Fruit fly (Drosophila melanogaster) whole organism, embryonic: ENCODE results near the gene Gr63a.

Experiments
- Adf1 ChIP-seq: fragments of 200-800 bp; sonication (Bioruptor generic); IDR thresholded peaks from 2 replicates; pipeline ENCODE4 v1.3.6; 2022; ENCODE audit warnings: missing biosample characterization, missing genetic modification characterization
- BtbVII ChIP-seq: fragments of 200-800 bp; sonication (Bioruptor generic); optimal IDR thresholded peaks from 3 replicates; lab custom pipeline; 2017; ENCODE audit warnings: missing biosample characterization, mild to moderate bottlenecking, missing genetic modification characterization
- CG10321 ChIP-seq: fragments of 200-800 bp; sonication (Bioruptor generic); IDR thresholded peaks from 2 replicates; pipeline ENCODE4 v1.3.6; 2022; ENCODE audit warnings: missing biosample characterization, missing genetic modification characterization
- CG10565 ChIP-seq: fragments of 200-800 bp; sonication (Bioruptor generic); optimal IDR thresholded peaks from 3 replicates; lab custom pipeline; 2016; ENCODE audit warnings: missing biosample characterization, mild to moderate bottlenecking, missing genetic modification characterization
- CG10654 ChIP-seq: fragments of 200-800 bp; sonication (Bioruptor generic); optimal IDR thresholded peaks from 2 replicates; lab custom pipeline; 2016; ENCODE audit warnings: missing biosample characterization, missing genetic modification characterization
- CG11723 ChIP-seq: fragments of 200-800 bp; sonication (Bioruptor generic); optimal IDR thresholded peaks from 2 replicates; lab custom pipeline; 2017; ENCODE audit warnings: missing biosample characterization, mild to moderate bottlenecking, missing genetic modification characterization
- CG12391 ChIP-seq: fragments of 200-800 bp; sonication (Bioruptor generic); optimal IDR thresholded peaks from 3 replicates; lab custom pipeline; 2018; ENCODE audit warnings: missing biosample characterization, mild to moderate bottlenecking, missing genetic modification characterization, moderate library complexity
- CG12659 ChIP-seq: fragments of 200-800 bp; sonication (Bioruptor generic); optimal IDR thresholded peaks from 3 replicates; lab custom pipeline; 2017; ENCODE audit warnings: mild to moderate bottlenecking, missing biosample characterization, missing genetic modification reagents, missing genetic modification characterization
- CG15269 ChIP-seq: fragments of 200-800 bp; sonication (Bioruptor generic); optimal IDR thresholded peaks from 2 replicates; lab custom pipeline; 2018; ENCODE audit warnings: missing biosample characterization, mild to moderate bottlenecking, missing genetic modification characterization, moderate library complexity
- CG1832 ChIP-seq: fragments of 200-800 bp; sonication (Bioruptor generic); optimal IDR thresholded peaks from 2 replicates; lab custom pipeline; 2017; ENCODE audit warnings: missing biosample characterization, mild to moderate bottlenecking, missing genetic modification characterization, inconsistent platforms
- CG18599 ChIP-seq: fragments of 200-800 bp; sonication (Bioruptor generic); optimal IDR thresholded peaks from 3 replicates; lab custom pipeline; 2017; ENCODE audit warnings: missing biosample characterization, missing genetic modification characterization, mild to moderate bottlenecking, moderate library complexity, missing genetic modification reagents
- CG2678 ChIP-seq: fragments of 200-800 bp; sonication (Bioruptor generic); optimal IDR thresholded peaks from 3 replicates; lab custom pipeline; 2019; ENCODE audit warnings: missing biosample characterization, mild to moderate bottlenecking, missing genetic modification characterization, moderate library complexity
- CG2889 ChIP-seq: fragments of 200-800 bp; sonication (Bioruptor generic); IDR thresholded peaks from 3 replicates; pipeline ENCODE4 v1.3.6; 2022; ENCODE audit warnings: missing biosample characterization, missing genetic modification characterization
- CG31441 ChIP-seq: fragments of 200-800 bp; sonication (Bioruptor generic); IDR thresholded peaks from 2 replicates; pipeline ENCODE4 v1.3.6; 2022; ENCODE audit warnings: missing biosample characterization, missing genetic modification characterization
- CG7839 ChIP-seq: fragments of 200-800 bp; sonication (Bioruptor generic); optimal IDR thresholded peaks from 3 replicates; lab custom pipeline; 2018; ENCODE audit warnings: missing biosample characterization, mild to moderate bottlenecking, missing genetic modification characterization, moderate library complexity
- CG9437 ChIP-seq: fragments of 200-800 bp; sonication (Bioruptor generic); optimal IDR thresholded peaks from 2 replicates; lab custom pipeline; 2018; ENCODE audit warnings: missing biosample characterization, mild to moderate bottlenecking, missing genetic modification characterization
- CG9727 ChIP-seq: fragments of 200-800 bp; sonication (Bioruptor generic); optimal IDR thresholded peaks from 3 replicates; lab custom pipeline; 2017; ENCODE audit warnings: missing biosample characterization, mild to moderate bottlenecking, missing genetic modification characterization
- CG9797 ChIP-seq: fragments of 200-800 bp; sonication (Bioruptor generic); optimal IDR thresholded peaks from 3 replicates; lab custom pipeline; 2018; ENCODE audit warnings: missing biosample characterization, mild to moderate bottlenecking, missing genetic modification characterization
- CG9876 ChIP-seq: fragments of 200-800 bp; sonication (Bioruptor generic); optimal IDR thresholded peaks from 2 replicates; lab custom pipeline; 2016; ENCODE audit warnings: missing biosample characterization, missing genetic modification characterization
- Camta ChIP-seq: fragments of 200-800 bp; sonication (Bioruptor generic); optimal IDR thresholded peaks from 2 replicates; lab custom pipeline; 2016; ENCODE audit warnings: missing biosample characterization, missing genetic modification characterization
- D ChIP-seq, 2 experiments: fragments of 200-800 bp in 1 of 2; fragments of >200 bp in 1 of 2; sonication (Bioruptor generic) in 1 of 2; optimal IDR thresholded peaks; 2 replicates in 1 of 2; 3 replicates in 1 of 2; lab custom pipeline; 2017; ENCODE audit warnings: mild to moderate bottlenecking in 1 of 2, missing biosample characterization in 1 of 2, missing genetic modification characterization in 1 of 2, missing genetic modification reagents in 1 of 2
- Doc2 ChIP-seq: fragments of 200-800 bp; sonication (Bioruptor generic); IDR thresholded peaks from 2 replicates; pipeline ENCODE4 v1.3.6; 2022; ENCODE audit warnings: missing biosample characterization, missing genetic modification characterization
- E2f1 ChIP-seq: fragments of 200-800 bp; sonication (Bioruptor generic); IDR thresholded peaks from 2 replicates; pipeline ENCODE4 v1.3.6; 2022; ENCODE audit warnings: missing biosample characterization, missing genetic modification characterization
- Fer1 ChIP-seq: fragments of 200-800 bp; sonication (Bioruptor generic); optimal IDR thresholded peaks from 2 replicates; lab custom pipeline; 2017; ENCODE audit warnings: missing biosample characterization, mild to moderate bottlenecking, missing genetic modification characterization
- HLH3B ChIP-seq: fragments of 200-800 bp; sonication (Bioruptor generic); IDR thresholded peaks from 2 replicates; pipeline ENCODE4 v1.3.6; 2022; ENCODE audit warnings: missing biosample characterization, missing genetic modification characterization
- Jarid2 ChIP-seq: fragments of 200-800 bp; sonication (Bioruptor generic); optimal IDR thresholded peaks from 3 replicates; lab custom pipeline; 2017; ENCODE audit warnings: mild to moderate bottlenecking, missing biosample characterization, missing genetic modification reagents, missing genetic modification characterization
- NfI ChIP-seq: fragments of 200-800 bp; sonication (Bioruptor generic); optimal IDR thresholded peaks from 3 replicates; lab custom pipeline; 2018; ENCODE audit warnings: missing biosample characterization, mild to moderate bottlenecking, missing genetic modification characterization, moderate library complexity
- Oaz ChIP-seq: fragments of 200-800 bp; sonication (Bioruptor generic); IDR thresholded peaks from 2 replicates; pipeline ENCODE4 v1.3.6; 2022; ENCODE audit warnings: missing biosample characterization, missing genetic modification characterization
- Opbp ChIP-seq: fragments of 200-800 bp; sonication (Bioruptor generic); IDR thresholded peaks from 3 replicates; pipeline ENCODE4 v1.3.6; 2022; ENCODE audit warnings: missing biosample characterization, missing genetic modification characterization; ENCODE audit not compliant: partially characterized antibody
- Spps ChIP-seq: fragments of 200-800 bp; sonication (Bioruptor generic); optimal IDR thresholded peaks from 2 replicates; lab custom pipeline; 2018; ENCODE audit warnings: missing biosample characterization, mild to moderate bottlenecking, missing genetic modification characterization
- ab ChIP-seq: fragments of 200-800 bp; sonication (Bioruptor generic); optimal IDR thresholded peaks from 2 replicates; lab custom pipeline; 2016; ENCODE audit warnings: missing biosample characterization, missing genetic modification characterization
- bcd ChIP-seq: fragments of 200-800 bp; sonication (Bioruptor generic); optimal IDR thresholded peaks from 2 replicates; lab custom pipeline; 2017; ENCODE audit warnings: missing biosample characterization, mild to moderate bottlenecking, missing genetic modification characterization
- dysf ChIP-seq: fragments of 200-800 bp; sonication (Bioruptor generic); IDR thresholded peaks from 3 replicates; pipeline ENCODE4 v1.3.6; 2022; ENCODE audit warnings: missing biosample characterization, missing genetic modification characterization
- gfzf ChIP-seq: fragments of 200-800 bp; sonication (Bioruptor generic); optimal IDR thresholded peaks from 2 replicates; lab custom pipeline; 2016; ENCODE audit warnings: missing biosample characterization, mild to moderate bottlenecking, missing genetic modification characterization, moderate library complexity
- grau ChIP-seq: fragments of 200-800 bp; optimal IDR thresholded peaks from 3 replicates; lab custom pipeline; 2019; ENCODE audit warnings: missing biosample characterization, mild to moderate bottlenecking, missing genetic modification characterization, moderate library complexity
- jumu ChIP-seq: fragments of 200-800 bp; sonication (Bioruptor generic); optimal IDR thresholded peaks from 3 replicates; lab custom pipeline; 2016; ENCODE audit warnings: missing biosample characterization, missing genetic modification characterization
- lbe ChIP-seq: fragments of 200-800 bp; sonication (Bioruptor generic); optimal IDR thresholded peaks from 2 replicates; lab custom pipeline; 2016; ENCODE audit warnings: missing biosample characterization, mild to moderate bottlenecking, missing genetic modification characterization
- nom ChIP-seq: fragments of 200-800 bp; sonication (Bioruptor generic); optimal IDR thresholded peaks from 2 replicates; lab custom pipeline; 2017; ENCODE audit warnings: missing biosample characterization, missing genetic modification characterization, mild to moderate bottlenecking, moderate library complexity, missing genetic modification reagents
- otp ChIP-seq: fragments of 200-800 bp; sonication (Bioruptor generic); IDR thresholded peaks from 3 replicates; pipeline ENCODE4, ENCODE4 v1.3.6; 2022; ENCODE audit warnings: missing biosample characterization, missing genetic modification characterization
- sd ChIP-seq: fragments of 200-800 bp; sonication (Bioruptor generic); optimal IDR thresholded peaks from 3 replicates; lab custom pipeline; 2018; ENCODE audit warnings: missing biosample characterization, mild to moderate bottlenecking, missing genetic modification characterization, moderate library complexity
- sim ChIP-seq: fragments of 200-800 bp; sonication (Bioruptor generic); IDR thresholded peaks from 2 replicates; pipeline ENCODE4 v1.3.6; 2022; ENCODE audit warnings: missing biosample characterization, missing genetic modification characterization
- sr ChIP-seq: fragments of 200-800 bp; sonication (Bioruptor generic); IDR thresholded peaks from 3 replicates; pipeline ENCODE4 v1.3.6; 2022; ENCODE audit warnings: missing biosample characterization, missing genetic modification characterization
- stc ChIP-seq: fragments of 200-800 bp; sonication (Bioruptor generic); IDR thresholded peaks from 2 replicates; pipeline ENCODE4 v1.3.6; 2022; ENCODE audit warnings: missing biosample characterization, missing genetic modification characterization
- tin ChIP-seq: fragments of 200-800 bp; sonication (Bioruptor generic); optimal IDR thresholded peaks from 3 replicates; lab custom pipeline; 2016; ENCODE audit warnings: missing biosample characterization, missing genetic modification characterization
- trem ChIP-seq: fragments of 200-800 bp; optimal IDR thresholded peaks from 3 replicates; lab custom pipeline; 2019; ENCODE audit warnings: missing biosample characterization, mild to moderate bottlenecking, missing genetic modification characterization, moderate library complexity
- ttk ChIP-seq: fragments of 200-800 bp; sonication (Bioruptor generic); IDR thresholded peaks from 2 replicates; pipeline ENCODE4 v2.1.2; 2022; ENCODE audit warnings: missing biosample characterization, missing genetic modification characterization
- tx ChIP-seq: fragments of 200-800 bp; sonication (Bioruptor generic); optimal IDR thresholded peaks from 2 replicates; lab custom pipeline; 2016; ENCODE audit warnings: missing biosample characterization, missing genetic modification characterization
- vfl ChIP-seq: fragments of 200-800 bp; sonication (Bioruptor generic); optimal IDR thresholded peaks from 2 replicates; lab custom pipeline; 2016; ENCODE audit warnings: missing biosample characterization, missing genetic modification characterization
- vvl ChIP-seq: fragments of 200-800 bp; sonication (Bioruptor generic); IDR thresholded peaks from 2 replicates; pipeline ENCODE4 v1.3.6; 2022; ENCODE audit warnings: missing biosample characterization, missing genetic modification characterization

Gr63a gene

DNA sequence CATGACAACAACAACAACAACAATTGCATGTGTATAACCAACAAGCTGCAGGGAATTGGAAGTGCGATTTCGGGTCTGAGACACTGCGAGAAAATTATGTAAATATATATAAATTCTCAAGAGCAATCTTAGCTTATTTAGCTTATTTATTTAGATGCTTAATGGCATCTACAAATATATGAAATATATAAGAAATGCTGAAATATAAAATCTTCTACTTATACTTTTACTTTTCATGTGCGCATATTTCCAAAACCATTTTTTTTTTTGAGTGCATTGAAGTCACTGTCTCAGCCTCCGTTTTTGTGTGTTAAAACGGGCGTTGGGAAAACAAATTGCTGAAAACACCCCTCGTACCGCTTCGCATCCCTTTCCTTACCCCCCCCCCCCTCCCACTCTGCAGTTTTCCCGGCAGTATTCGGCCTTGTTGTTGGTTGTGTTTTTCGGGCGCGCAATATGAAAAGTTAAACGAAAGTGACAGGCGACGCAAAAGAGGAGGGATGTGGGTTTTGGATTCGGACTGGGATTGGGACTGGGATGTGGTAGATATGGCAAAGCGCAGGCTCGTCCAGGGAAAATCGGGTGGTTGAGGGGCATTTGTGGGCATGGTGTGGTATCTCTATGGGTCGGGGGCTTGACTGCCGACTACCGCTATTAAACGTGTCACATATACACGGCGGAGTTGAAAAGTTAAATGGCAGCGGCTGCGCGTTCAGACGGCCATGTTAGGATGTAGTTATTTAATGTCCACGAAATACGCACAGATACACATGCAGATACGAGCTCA lies 41.0 kb downstream of the Gr63a start (continued):
- peak; percentile 53 for TF ChIP-seq CG2678
- TF ChIP-seq NfI (GFP tag; lab: Kevin White, UChicago) = no peak
- TF ChIP-seq jumu (GFP tag; lab: Kevin White, UChicago) = no peak
- peak; percentile 50; the same call in 1 of the 2 replicates for TF ChIP-seq stc
- TF ChIP-seq trem = peak; percentile 25
- peak; percentile 60 for TF ChIP-seq Spps
- no peak for TF ChIP-seq CG2889 (GFP tag; lab: Robert Waterston, UW)
- TF ChIP-seq tin = peak; percentile 33
- peak; percentile 73 for TF ChIP-seq vvl (GFP tag; lab: Robert Waterston, UW)
- no peak for TF ChIP-seq CG1832 (GFP tag; lab: Kevin White, UChicago)
- peak; percentile 49 for TF ChIP-seq CG7839
- TF ChIP-seq CG9797 (GFP tag; lab: Kevin White, UChicago) = no peak
- TF ChIP-seq BtbVII (GFP tag; lab: Kevin White, UChicago) = no peak
- 0 out of 3 replicates have a peak, but pooled peaks have one; percentile 25 for TF ChIP-seq otp (GFP tag; lab: Robert Waterston, UW)
- no peak for TF ChIP-seq sim (GFP tag; lab: Robert Waterston, UW)
- TF ChIP-seq CG11723 (GFP tag; lab: Kevin White, UChicago) = peak; percentile 33
- TF ChIP-seq CG10321 (GFP tag; lab: Robert Waterston, UW) = no peak
- TF ChIP-seq D (optimal IDR thresholded peaks at IDR 0.05; lab: Kevin White, UChicago) = no peak
- peak; percentile 75 for TF ChIP-seq D (GFP tag; optimal IDR thresholded peaks at IDR 0.05; lab: Kevin White, UChicago)
- peak; percentile 51 for TF ChIP-seq grau
- TF ChIP-seq CG9437 = peak; percentile 15
- TF ChIP-seq Jarid2 (GFP tag; lab: Kevin White, UChicago) = peak; percentile 11
- TF ChIP-seq Doc2 = no peak
- TF ChIP-seq Adf1 (GFP tag; lab: Robert Waterston, UW) = no peak
- no peak for TF ChIP-seq sr (GFP tag; lab: Robert Waterston, UW)
- TF ChIP-seq sd (tag; lab: Kevin White, UChicago) = no peak
- TF ChIP-seq CG9876 (GFP tag; lab: Kevin White, UChicago) = no peak
- TF ChIP-seq gfzf (GFP tag; lab: Kevin White, UChicago) = no peak
- TF ChIP-seq Oaz (GFP tag; lab: Robert Waterston, UW) = no peak
- peak; percentile 38 for TF ChIP-seq Fer1
- peak; percentile 82 for TF ChIP-seq CG9727 (GFP tag; lab: Kevin White, UChicago)
- TF ChIP-seq vfl (GFP tag; lab: Kevin White, UChicago) = no peak
- TF ChIP-seq bcd = peak; percentile 46
- TF ChIP-seq CG31441 (GFP tag; lab: Robert Waterston, UW) = peak; percentile 68
- no peak for TF ChIP-seq lbe (GFP tag; lab: Kevin White, UChicago)
- peak; percentile 1 for TF ChIP-seq Camta (GFP tag; lab: Kevin White, UChicago)
- TF ChIP-seq dysf (GFP tag; lab: Robert Waterston, UW) = peak; percentile 39; the same call in 1 of the 3 replicates
- TF ChIP-seq ab (GFP tag; lab: Kevin White, UChicago) = no peak
- no peak for TF ChIP-seq CG10565 (GFP tag; lab: Kevin White, UChicago)
- peak; percentile 76 for TF ChIP-seq CG12391 (tag; lab: Kevin White, UChicago)
- no peak for TF ChIP-seq nom (GFP tag; lab: Kevin White, UChicago)
- TF ChIP-seq Opbp (GFP tag; lab: Robert Waterston, UW) = peak; percentile 35; the same call in 1 of the 3 replicates
- TF ChIP-seq HLH3B (GFP tag; lab: Robert Waterston, UW) = peak; percentile 60
- TF ChIP-seq tx (GFP tag; lab: Kevin White, UChicago) = no peak
- peak; percentile 12 for TF ChIP-seq CG12659 (GFP tag; lab: Kevin White, UChicago)
- no peak for TF ChIP-seq ttk (GFP tag; lab: Robert Waterston, UW)
- TF ChIP-seq CG10654 = peak; percentile 22
- peak; percentile 50 for TF ChIP-seq CG15269
- peak; percentile 36 for TF ChIP-seq CG18599 (GFP tag; lab: Kevin White, UChicago)
- 0 out of 2 replicates have a peak, but pooled peaks have one; percentile 22 for TF ChIP-seq E2f1 (GFP tag; lab: Robert Waterston, UW)
